Fruit fly (Drosophila melanogaster) whole organism, embryonic: ENCODE measurements around the gene cu.

Experiments used
- Bdp1 ChIP-seq: fragments of 200-800 bp; sonication (Bioruptor generic); optimal IDR thresholded peaks from 3 replicates; lab custom pipeline; 2016; ENCODE audit warnings: missing biosample characterization, missing genetic modification characterization
- Blimp-1 ChIP-seq: fragments of 200-800 bp; sonication (Bioruptor generic); optimal IDR thresholded peaks from 3 replicates; lab custom pipeline; 2018; ENCODE audit warnings: missing biosample characterization, missing genetic modification characterization, mild to moderate bottlenecking, moderate library complexity, missing genetic modification reagents
- CG10321 ChIP-seq: fragments of 200-800 bp; sonication (Bioruptor generic); IDR thresholded peaks from 2 replicates; pipeline ENCODE4 v1.3.6; 2022; ENCODE audit warnings: missing biosample characterization, missing genetic modification characterization
- CG11093 ChIP-seq: fragments of 200-800 bp; sonication (Bioruptor generic); IDR thresholded peaks from 3 replicates; pipeline ENCODE4 v1.3.6; 2022; ENCODE audit warnings: missing biosample characterization, missing genetic modification characterization
- CG11696 ChIP-seq: fragments of 200-800 bp; sonication (Bioruptor generic); IDR thresholded peaks from 2 replicates; pipeline ENCODE4 v1.3.6; 2022; ENCODE audit warnings: missing biosample characterization, missing genetic modification characterization
- CG12219 ChIP-seq: fragments of 200-800 bp; sonication (Bioruptor generic); optimal IDR thresholded peaks from 3 replicates; lab custom pipeline; 2018; ENCODE audit warnings: missing biosample characterization, mild to moderate bottlenecking, missing genetic modification characterization
- CG13123 ChIP-seq: fragments of 200-800 bp; sonication (Bioruptor generic); optimal IDR thresholded peaks from 2 replicates; lab custom pipeline; 2016; ENCODE audit warnings: missing biosample characterization, missing genetic modification characterization
- CG14710 ChIP-seq: fragments of 200-800 bp; sonication (Bioruptor generic); optimal IDR thresholded peaks from 3 replicates; lab custom pipeline; 2019; ENCODE audit warnings: missing biosample characterization, mild to moderate bottlenecking, missing genetic modification characterization, moderate library complexity
- CG15269 ChIP-seq: fragments of 200-800 bp; sonication (Bioruptor generic); optimal IDR thresholded peaks from 2 replicates; lab custom pipeline; 2018; ENCODE audit warnings: missing biosample characterization, mild to moderate bottlenecking, missing genetic modification characterization, moderate library complexity
- CG17328 ChIP-seq: fragments of 200-800 bp; sonication (Bioruptor generic); IDR thresholded peaks from 2 replicates; pipeline ENCODE4 v1.3.6; 2022; ENCODE audit warnings: missing biosample characterization, missing genetic modification characterization
- CG17359 ChIP-seq: fragments of 200-800 bp; sonication (Bioruptor generic); optimal IDR thresholded peaks from 3 replicates; lab custom pipeline; 2018; ENCODE audit warnings: missing biosample characterization, mild to moderate bottlenecking, missing genetic modification characterization, moderate library complexity
- CG18599 ChIP-seq: fragments of 200-800 bp; sonication (Bioruptor generic); optimal IDR thresholded peaks from 3 replicates; lab custom pipeline; 2017; ENCODE audit warnings: missing biosample characterization, missing genetic modification characterization, mild to moderate bottlenecking, moderate library complexity, missing genetic modification reagents
- CG2678 ChIP-seq: fragments of 200-800 bp; sonication (Bioruptor generic); optimal IDR thresholded peaks from 3 replicates; lab custom pipeline; 2019; ENCODE audit warnings: missing biosample characterization, mild to moderate bottlenecking, missing genetic modification characterization, moderate library complexity
- CG30020 ChIP-seq: fragments of 200-800 bp; optimal IDR thresholded peaks from 2 replicates; lab custom pipeline; 2019; ENCODE audit warnings: missing biosample characterization, mild to moderate bottlenecking, missing genetic modification characterization, moderate library complexity
- CG31388 ChIP-seq: fragments of 200-800 bp; sonication (Bioruptor generic); optimal IDR thresholded peaks from 2 replicates; lab custom pipeline; 2016; ENCODE audit warnings: missing biosample characterization, missing genetic modification characterization
- CG32767 ChIP-seq: fragments of 200-800 bp; sonication (Bioruptor generic); IDR thresholded peaks from 2 replicates; pipeline ENCODE4 v1.3.6; 2022; ENCODE audit warnings: missing biosample characterization, missing genetic modification characterization
- CG3838 ChIP-seq: fragments of 200-800 bp; sonication (Bioruptor generic); optimal IDR thresholded peaks from 3 replicates; lab custom pipeline; 2016; ENCODE audit warnings: missing biosample characterization, missing genetic modification characterization
- CG4328 ChIP-seq: fragments of 200-800 bp; sonication (Bioruptor generic); optimal IDR thresholded peaks from 3 replicates; lab custom pipeline; 2017; ENCODE audit warnings: missing biosample characterization, missing genetic modification reagents, missing genetic modification characterization
- CG4360 ChIP-seq: fragments of 200-800 bp; sonication (Bioruptor generic); IDR thresholded peaks from 2 replicates; pipeline ENCODE4 v1.3.6; 2022; ENCODE audit warnings: missing biosample characterization, missing genetic modification characterization
- CG5245 ChIP-seq: fragments of 200-800 bp; sonication (Bioruptor generic); optimal IDR thresholded peaks from 3 replicates; lab custom pipeline; 2016; ENCODE audit warnings: missing biosample characterization, missing genetic modification characterization
- H2.0 ChIP-seq: fragments of 200-800 bp; sonication (Bioruptor generic); IDR thresholded peaks from 2 replicates; pipeline ENCODE4 v1.3.6; 2022; ENCODE audit warnings: missing biosample characterization, missing genetic modification characterization
- Hmr ChIP-seq: fragments of 200-800 bp; sonication (Bioruptor generic); optimal IDR thresholded peaks from 3 replicates; lab custom pipeline; 2017; ENCODE audit warnings: mild to moderate bottlenecking, missing biosample characterization, missing genetic modification reagents, missing genetic modification characterization
- Mad ChIP-seq: fragments of 200-800 bp; sonication (Bioruptor generic); optimal IDR thresholded peaks from 2 replicates; lab custom pipeline; 2016; ENCODE audit warnings: missing biosample characterization, missing genetic modification characterization
- Nf-YA ChIP-seq: fragments of 200-800 bp; sonication (Bioruptor generic); IDR thresholded peaks from 2 replicates; pipeline ENCODE4 v1.3.6; 2022; ENCODE audit warnings: missing biosample characterization, missing genetic modification characterization
- Opbp ChIP-seq: fragments of 200-800 bp; sonication (Bioruptor generic); IDR thresholded peaks from 3 replicates; pipeline ENCODE4 v1.3.6; 2022; ENCODE audit warnings: missing biosample characterization, missing genetic modification characterization; ENCODE audit not compliant: partially characterized antibody
- Rfx ChIP-seq: fragments of 200-800 bp; sonication (Bioruptor generic); IDR thresholded peaks from 2 replicates; pipeline ENCODE4 v1.3.6; 2022; ENCODE audit warnings: missing biosample characterization, missing genetic modification characterization
- Stat92E ChIP-seq, 3 experiments: fragments of >200 bp in 2 of 3; fragments of 200-800 bp in 1 of 3; sonication (Bioruptor generic) in 1 of 3; optimal IDR thresholded peaks; 2 replicates each; lab custom pipeline; 2017 to 2019; ENCODE audit warnings: missing biosample characterization in 3 of 3, missing genetic modification characterization in 3 of 3, mild to moderate bottlenecking in 1 of 3, moderate library complexity in 1 of 3
- ase ChIP-seq: fragments of 200-800 bp; sonication (Bioruptor generic); IDR thresholded peaks from 3 replicates; pipeline ENCODE4 v1.3.6; 2022; ENCODE audit warnings: missing biosample characterization, missing genetic modification characterization
- ash1 ChIP-seq: fragments of 200-800 bp; sonication (Bioruptor generic); optimal IDR thresholded peaks from 2 replicates; lab custom pipeline; 2018; ENCODE audit warnings: missing biosample characterization, mild to moderate bottlenecking, missing genetic modification characterization
- br ChIP-seq: fragments of >200 bp; optimal IDR thresholded peaks from 2 replicates; lab custom pipeline; 2017
- chn ChIP-seq: fragments of 200-800 bp; sonication (Bioruptor generic); optimal IDR thresholded peaks from 2 replicates; lab custom pipeline; 2016; ENCODE audit warnings: missing biosample characterization, missing genetic modification characterization
- ci ChIP-seq: fragments of 200-800 bp; sonication (Bioruptor generic); IDR thresholded peaks from 3 replicates; pipeline ENCODE4 v1.3.6; 2022; ENCODE audit warnings: missing biosample characterization, missing genetic modification characterization
- eyg ChIP-seq: fragments of 200-800 bp; sonication (Bioruptor generic); optimal IDR thresholded peaks from 3 replicates; lab custom pipeline; 2016; ENCODE audit warnings: missing biosample characterization, missing genetic modification characterization
- gce ChIP-seq: fragments of 200-800 bp; sonication (Bioruptor generic); IDR thresholded peaks from 3 replicates; pipeline ENCODE4 v1.3.6; 2022; ENCODE audit warnings: missing biosample characterization, missing genetic modification characterization
- gt ChIP-seq: fragments of 200-800 bp; sonication (Bioruptor generic); IDR thresholded peaks from 2 replicates; pipeline ENCODE4 v1.3.6; 2022; ENCODE audit warnings: missing biosample characterization, missing genetic modification characterization
- ham ChIP-seq: fragments of 200-800 bp; sonication (Bioruptor generic); IDR thresholded peaks from 2 replicates; pipeline ENCODE4 v1.3.6; 2022; ENCODE audit warnings: missing biosample characterization, missing genetic modification characterization
- nau ChIP-seq: fragments of 200-800 bp; sonication (Bioruptor generic); optimal IDR thresholded peaks from 3 replicates; lab custom pipeline; 2017; ENCODE audit warnings: missing biosample characterization, mild to moderate bottlenecking, missing genetic modification characterization, missing genetic modification reagents
- nerfin-1 ChIP-seq: fragments of 200-800 bp; sonication (Bioruptor generic); optimal IDR thresholded peaks from 3 replicates; lab custom pipeline; 2019; ENCODE audit warnings: missing biosample characterization, mild to moderate bottlenecking, missing genetic modification characterization, moderate library complexity
- otp ChIP-seq: fragments of 200-800 bp; sonication (Bioruptor generic); IDR thresholded peaks from 3 replicates; pipeline ENCODE4, ENCODE4 v1.3.6; 2022; ENCODE audit warnings: missing biosample characterization, missing genetic modification characterization
- p53 ChIP-seq: fragments of 200-800 bp; sonication (Bioruptor generic); optimal IDR thresholded peaks from 2 replicates; lab custom pipeline; 2016; ENCODE audit warnings: missing biosample characterization, missing genetic modification characterization
- pb ChIP-seq: fragments of 200-800 bp; sonication (Bioruptor generic); optimal IDR thresholded peaks from 3 replicates; lab custom pipeline; 2016; ENCODE audit warnings: missing biosample characterization, missing genetic modification characterization
- sima ChIP-seq: fragments of 200-800 bp; sonication (Bioruptor generic); optimal IDR thresholded peaks from 2 replicates; lab custom pipeline; 2016; ENCODE audit warnings: missing biosample characterization, missing genetic modification characterization
- sna ChIP-seq: fragments of 200-800 bp; sonication (Bioruptor generic); IDR thresholded peaks from 2 replicates; pipeline ENCODE4 v1.3.6; 2022; ENCODE audit warnings: missing biosample characterization, missing genetic modification characterization; ENCODE audit not compliant: partially characterized antibody
- sqz ChIP-seq: fragments of 200-800 bp; sonication (Bioruptor generic); optimal IDR thresholded peaks from 3 replicates; lab custom pipeline; 2018; ENCODE audit warnings: missing biosample characterization, mild to moderate bottlenecking, missing genetic modification characterization
- tap ChIP-seq: fragments of 200-800 bp; optimal IDR thresholded peaks from 3 replicates; lab custom pipeline; 2019; ENCODE audit warnings: missing biosample characterization, mild to moderate bottlenecking, missing genetic modification characterization, moderate library complexity
- tll ChIP-seq, 2 experiments: fragments of 200-800 bp in 1 of 2; fragments of >200 bp in 1 of 2; sonication (Bioruptor generic) in 1 of 2; optimal IDR thresholded peaks; 2 replicates each; lab custom pipeline; 2017 to 2019; ENCODE audit warnings: missing biosample characterization in 2 of 2, missing genetic modification characterization in 2 of 2, mild to moderate bottlenecking in 1 of 2, moderate library complexity in 1 of 2
- trem ChIP-seq: fragments of 200-800 bp; optimal IDR thresholded peaks from 3 replicates; lab custom pipeline; 2019; ENCODE audit warnings: missing biosample characterization, mild to moderate bottlenecking, missing genetic modification characterization, moderate library complexity
- vfl ChIP-seq: fragments of 200-800 bp; sonication (Bioruptor generic); optimal IDR thresholded peaks from 2 replicates; lab custom pipeline; 2016; ENCODE audit warnings: missing biosample characterization, missing genetic modification characterization
- wor ChIP-seq: fragments of 200-800 bp; sonication (Bioruptor generic); IDR thresholded peaks from 2 replicates; pipeline ENCODE4 v1.3.6; 2022; ENCODE audit warnings: missing biosample characterization, missing genetic modification characterization
- zf30C ChIP-seq: fragments of 200-800 bp; sonication (Bioruptor generic); optimal IDR thresholded peaks from 3 replicates; lab custom pipeline; 2018; ENCODE audit warnings: missing biosample characterization, mild to moderate bottlenecking, missing genetic modification characterization

Gene cu

DNA sequence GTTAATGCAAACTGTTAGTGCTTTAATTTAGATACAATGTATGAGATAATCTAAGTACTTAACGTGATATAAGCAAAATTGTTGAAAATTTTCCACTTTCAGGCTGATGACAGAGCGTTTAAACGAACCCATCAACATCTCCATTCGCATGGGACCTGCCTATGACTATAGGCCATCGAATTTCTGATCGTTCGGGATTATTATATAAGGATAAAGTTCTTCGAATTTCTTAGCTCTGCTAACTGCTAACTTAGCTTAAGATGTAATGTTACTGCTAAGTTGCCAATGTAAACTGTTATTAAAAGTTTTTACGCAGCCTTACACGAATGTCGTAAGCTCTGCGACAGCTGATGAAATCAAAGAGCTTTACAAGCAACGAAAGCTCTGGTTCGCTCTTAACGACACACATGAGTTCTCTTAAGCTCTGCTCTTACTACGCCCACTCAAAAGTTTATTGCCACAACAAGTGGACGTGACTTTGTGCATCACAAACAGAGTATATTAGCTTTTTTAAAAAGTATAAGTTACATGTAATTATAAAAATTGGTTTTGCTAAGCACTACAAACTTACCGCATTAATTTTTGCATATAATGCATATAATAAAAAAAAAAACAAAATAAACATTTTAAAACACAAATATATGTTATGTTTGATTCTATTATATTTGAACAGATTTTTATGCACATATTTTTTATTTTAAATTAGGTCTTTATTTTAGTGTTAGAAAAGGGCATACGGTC, 574 bp upstream of the cu start (continued):
- peak; percentile 96 for TF ChIP-seq sqz (GFP tag; lab: Kevin White, UChicago)
- TF ChIP-seq CG4328 (GFP tag; lab: Kevin White, UChicago) = peak; percentile 99
- peak; percentile 95 for TF ChIP-seq CG17328 (GFP tag; lab: Robert Waterston, UW)
- peak; percentile 100 for TF ChIP-seq Blimp-1 (GFP tag; lab: Kevin White, UChicago)
- no peak for TF ChIP-seq sna (GFP tag; lab: Robert Waterston, UW)
- peak; percentile 86 for TF ChIP-seq CG11696 (GFP tag; lab: Robert Waterston, UW)
- peak; percentile 94 for TF ChIP-seq CG13123 (GFP tag; lab: Kevin White, UChicago)
- TF ChIP-seq Stat92E (GFP tag; optimal IDR thresholded peaks at IDR 0.05; lab: Kevin White, UChicago) = peak in 1 of 3 experiments; percentile 99
- TF ChIP-seq CG12219 (GFP tag; lab: Kevin White, UChicago) = peak; percentile 92
- peak; percentile 79 for TF ChIP-seq CG10321 (GFP tag; lab: Robert Waterston, UW)
- peak; percentile 29 for TF ChIP-seq p53 (GFP tag; lab: Kevin White, UChicago)
- peak; percentile 91 for TF ChIP-seq CG5245 (GFP tag; lab: Kevin White, UChicago)
- TF ChIP-seq pb = no peak
- TF ChIP-seq gt = peak; percentile 96
- peak; percentile 86 for TF ChIP-seq Mad (GFP tag; lab: Kevin White, UChicago)
- TF ChIP-seq Bdp1 = peak; percentile 80
- no peak for TF ChIP-seq eyg
- peak; percentile 76 for TF ChIP-seq vfl (GFP tag; lab: Kevin White, UChicago)
- TF ChIP-seq tll (GFP tag; optimal IDR thresholded peaks at IDR 0.05; lab: Kevin White, UChicago) = peak in 1 of 2 experiments; percentile 81
- peak; percentile 70 for TF ChIP-seq CG4360
- TF ChIP-seq nerfin-1 = peak; percentile 99
- no peak for TF ChIP-seq Opbp (GFP tag; lab: Robert Waterston, UW)
- TF ChIP-seq CG30020 = peak; percentile 75
- peak; percentile 98 for TF ChIP-seq CG14710 (tag; lab: Kevin White, UChicago)
- peak; percentile 99 for TF ChIP-seq wor
- peak; percentile 90 for TF ChIP-seq otp (GFP tag; lab: Robert Waterston, UW)
- TF ChIP-seq ase (GFP tag; lab: Robert Waterston, UW) = peak; percentile 97
- TF ChIP-seq CG32767 (GFP tag; lab: Robert Waterston, UW) = peak; percentile 99
- no peak for TF ChIP-seq br (lab: Kevin White, UChicago)
- TF ChIP-seq CG2678 (tag; lab: Kevin White, UChicago) = peak; percentile 100
- peak; percentile 91 for TF ChIP-seq ham (GFP tag; lab: Robert Waterston, UW)
- TF ChIP-seq tap (tag; lab: Kevin White, UChicago) = peak; percentile 89
- TF ChIP-seq nau = peak; percentile 97
- peak; percentile 96 for TF ChIP-seq Nf-YA (GFP tag; lab: Robert Waterston, UW)
- peak; percentile 86 for TF ChIP-seq trem (tag; lab: Kevin White, UChicago)
- TF ChIP-seq chn = peak; percentile 81
- TF ChIP-seq CG11093 (GFP tag; lab: Robert Waterston, UW) = peak; percentile 98
- peak; percentile 94 for TF ChIP-seq CG3838 (GFP tag; lab: Kevin White, UChicago)
- peak; percentile 96 for TF ChIP-seq ci (GFP tag; lab: Robert Waterston, UW)
- peak; percentile 82 for TF ChIP-seq ash1 (GFP tag; lab: Kevin White, UChicago)
- TF ChIP-seq Rfx (GFP tag; lab: Robert Waterston, UW) = peak; percentile 98
- TF ChIP-seq CG17359 = peak; percentile 99
- peak; percentile 96 for TF ChIP-seq H2.0 (GFP tag; lab: Robert Waterston, UW)
- peak; percentile 88 for TF ChIP-seq CG31388 (GFP tag; lab: Kevin White, UChicago)
- peak; percentile 99 for TF ChIP-seq CG15269 (tag; lab: Kevin White, UChicago)
- TF ChIP-seq Hmr (GFP tag; lab: Kevin White, UChicago) = peak; percentile 99
- peak; percentile 99 for TF ChIP-seq CG18599
- TF ChIP-seq sima (GFP tag; lab: Kevin White, UChicago) = no peak
- peak; percentile 96 for TF ChIP-seq gce (GFP tag; lab: Robert Waterston, UW)
- no peak for TF ChIP-seq zf30C
